Fruit fly (Drosophila melanogaster) whole organism, embryonic: Measurements from ENCODE around the gene Gr2a.

ENCODE experiments used
- BtbVII ChIP-seq: fragments of 200-800 bp; sonication (Bioruptor generic); optimal IDR thresholded peaks from 3 replicates; lab custom pipeline; 2017; ENCODE audit warnings: missing biosample characterization, mild to moderate bottlenecking, missing genetic modification characterization
- CG14860 ChIP-seq: fragments of 200-800 bp; sonication (Bioruptor generic); IDR thresholded peaks from 3 replicates; pipeline ENCODE4 v1.3.6; 2022; ENCODE audit warnings: missing biosample characterization, missing genetic modification characterization; ENCODE audit not compliant: partially characterized antibody
- CG15073 ChIP-seq: fragments of 200-800 bp; sonication (Bioruptor generic); optimal IDR thresholded peaks from 2 replicates; lab custom pipeline; 2016; ENCODE audit warnings: missing biosample characterization, missing genetic modification characterization
- CG2120 ChIP-seq: fragments of 200-800 bp; sonication (Bioruptor generic); optimal IDR thresholded peaks from 3 replicates; lab custom pipeline; 2016; ENCODE audit warnings: missing biosample characterization, missing genetic modification characterization
- CG30403 ChIP-seq: fragments of 200-800 bp; sonication (Bioruptor generic); optimal IDR thresholded peaks from 3 replicates; lab custom pipeline; 2016; ENCODE audit warnings: missing biosample characterization, missing genetic modification characterization
- Drgx ChIP-seq: fragments of 200-800 bp; sonication (Bioruptor generic); IDR thresholded peaks from 2 replicates; pipeline ENCODE4 v1.3.6; 2022; ENCODE audit warnings: missing biosample characterization, missing genetic modification characterization
- dm ChIP-seq: fragments of 200-800 bp; sonication (Bioruptor generic); optimal IDR thresholded peaks from 3 replicates; lab custom pipeline; 2016; ENCODE audit warnings: missing biosample characterization, missing genetic modification characterization
- exex ChIP-seq: fragments of 200-800 bp; sonication (Bioruptor generic); optimal IDR thresholded peaks from 4 replicates; lab custom pipeline; 2018; ENCODE audit warnings: missing biosample characterization, mild to moderate bottlenecking, missing genetic modification characterization, moderate library complexity
- maf-S ChIP-seq: fragments of 200-800 bp; sonication (Bioruptor generic); optimal IDR thresholded peaks from 2 replicates; lab custom pipeline; 2016; ENCODE audit warnings: missing biosample characterization, missing genetic modification characterization
- tap ChIP-seq: fragments of 200-800 bp; optimal IDR thresholded peaks from 3 replicates; lab custom pipeline; 2019; ENCODE audit warnings: missing biosample characterization, mild to moderate bottlenecking, missing genetic modification characterization, moderate library complexity

dm6 chrX:1476848-1477247 is 24.6 kb downstream of the Gr2a start, which contains the start of the genes Rab27 and mei-38:
- TF ChIP-seq exex (no peak), dm (no peak), Drgx (no peak), CG30403 (GFP tag; lab: Kevin White, UChicago) (peak; percentile 19), CG15073 (GFP tag; lab: Kevin White, UChicago) (no peak), maf-S (GFP tag; lab: Kevin White, UChicago) (no peak), CG2120 (GFP tag; lab: Kevin White, UChicago) (peak; percentile 56), CG14860 (GFP tag; lab: Robert Waterston, UW) (no peak), BtbVII (no peak), tap (tag; lab: Kevin White, UChicago) (no peak)
